Worm (Caenorhabditis elegans) whole organism, L4 larva: Measurements from ENCODE around the gene metl-9.

Source experiments
- D1046.2 ChIP-seq: fragments of 200-800 bp; sonication (Bioruptor generic); IDR thresholded peaks from 2 replicates; pipeline ENCODE4 v1.3.6; 2022; ENCODE audit warnings: missing genetic modification characterization, missing compliant biosample characterization
- F37D6.2 ChIP-seq: sonication (generic microtip); optimal IDR thresholded peaks from 2 replicates; lab custom pipeline; 2016; ENCODE audit warnings: mild to moderate bottlenecking, missing genetic modification characterization, missing compliant biosample characterization
- R02D3.7 ChIP-seq: fragments of 150-350 bp; sonication (generic microtip); optimal IDR thresholded peaks from 3 replicates; lab custom pipeline; 2014; ENCODE audit warnings: missing biosample characterization, missing genetic modification characterization
- T20F7.1 ChIP-seq: fragments of 200-800 bp; sonication (Bioruptor generic); optimal IDR thresholded peaks from 2 replicates; lab custom pipeline; 2018; ENCODE audit warnings: mild to moderate bottlenecking, missing genetic modification characterization, missing compliant biosample characterization
- Y48G9A.11 ChIP-seq: fragments of 200-800 bp; sonication (Bioruptor generic); IDR thresholded peaks from 2 replicates; pipeline ENCODE4 v1.3.6; 2022; ENCODE audit warnings: missing genetic modification reagents, missing genetic modification characterization, missing compliant biosample characterization
- Y75B8A.6 ChIP-seq: fragments of 200-800 bp; sonication (Bioruptor generic); IDR thresholded peaks from 2 replicates; pipeline ENCODE4 v1.3.6; 2022; ENCODE audit warnings: missing genetic modification reagents, missing genetic modification characterization, missing compliant biosample characterization
- ZK337.2 ChIP-seq: fragments of 200-800 bp; sonication (Bioruptor generic); IDR thresholded peaks from 2 replicates; pipeline ENCODE4 v1.3.6; 2022; ENCODE audit warnings: missing genetic modification reagents, missing genetic modification characterization, missing compliant biosample characterization
- aha-1 ChIP-seq: fragments of 150-350 bp; peaks from one replicate; lab custom pipeline; 2014; ENCODE audit warnings: missing biosample characterization, missing genetic modification characterization
- arid-1 ChIP-seq: fragments of 200-800 bp; sonication (Bioruptor generic); conservative IDR thresholded peaks from 2 replicates; pipeline ENCODE4 v1.3.6; 2022; ENCODE audit warnings: missing genetic modification reagents, missing genetic modification characterization, missing compliant biosample characterization
- attf-4 ChIP-seq: sonication (generic microtip); optimal IDR thresholded peaks from 3 replicates; lab custom pipeline; 2017; ENCODE audit warnings: missing biosample characterization, missing genetic modification characterization
- ceh-20 ChIP-seq: fragments of 200-800 bp; sonication (Bioruptor generic); IDR thresholded peaks from 2 replicates; pipeline ENCODE4 v1.3.6; 2022; ENCODE audit warnings: missing genetic modification reagents, missing genetic modification characterization, missing compliant biosample characterization
- ceh-28 ChIP-seq: fragments of 150-350 bp; optimal IDR thresholded peaks from 2 replicates; lab custom pipeline; 2014; ENCODE audit warnings: missing biosample characterization, missing genetic modification reagents, missing genetic modification characterization
- ceh-44 ChIP-seq: fragments of 200-800 bp; sonication (Bioruptor generic); IDR thresholded peaks from 2 replicates; pipeline ENCODE4 v1.3.6; 2022; ENCODE audit warnings: missing genetic modification reagents, missing genetic modification characterization, missing compliant biosample characterization
- ceh-82 ChIP-seq: sonication (generic microtip); optimal IDR thresholded peaks from 2 replicates; lab custom pipeline; 2017; ENCODE audit warnings: missing biosample characterization, missing genetic modification characterization
- ctbp-1 ChIP-seq: fragments of 200-800 bp; sonication (Bioruptor generic); IDR thresholded peaks from 2 replicates; pipeline ENCODE4 v1.3.6; 2022; ENCODE audit warnings: missing genetic modification reagents, missing genetic modification characterization, missing compliant biosample characterization
- dmd-9 ChIP-seq: fragments of 200-800 bp; sonication (Bioruptor generic); IDR thresholded peaks from 2 replicates; pipeline ENCODE4 v1.3.6; 2022; ENCODE audit warnings: missing genetic modification reagents, missing genetic modification characterization, missing compliant biosample characterization
- dpl-1 ChIP-seq: fragments of 150-350 bp; optimal IDR thresholded peaks from 2 replicates; lab custom pipeline; 2014; ENCODE audit warnings: missing biosample characterization, missing genetic modification reagents, missing genetic modification characterization
- dve-1 ChIP-seq: sonication (generic microtip); optimal IDR thresholded peaks from 2 replicates; lab custom pipeline; 2017; ENCODE audit warnings: antibody characterized with exemption, mild to moderate bottlenecking, missing genetic modification characterization, missing compliant biosample characterization; ENCODE audit not compliant: insufficient read depth
- egl-43 ChIP-seq: fragments of 200-800 bp; sonication (Bioruptor generic); IDR thresholded peaks from 2 replicates; pipeline ENCODE4 v1.3.6; 2022; ENCODE audit warnings: missing genetic modification reagents, missing genetic modification characterization, missing compliant biosample characterization
- hif-1 ChIP-seq, 2 experiments: sonication (generic microtip); optimal IDR thresholded peaks; 2 replicates each; lab custom pipeline; 2016 to 2017; ENCODE audit warnings: missing compliant biosample characterization in 2 of 2, missing genetic modification characterization in 2 of 2, missing genetic modification reagents in 2 of 2, missing genotype in 2 of 2, mild to moderate bottlenecking in 1 of 2
- hmg-1.1 ChIP-seq: fragments of 200-800 bp; sonication (Bioruptor generic); IDR thresholded peaks from 2 replicates; pipeline ENCODE4 v1.3.6; 2022; ENCODE audit warnings: missing genetic modification reagents, missing genetic modification characterization, missing compliant biosample characterization
- lsy-2 ChIP-seq, 2 experiments: fragments of 150-350 bp in 1 of 2; sonication (generic microtip) in 1 of 2; optimal IDR thresholded peaks; 2 replicates each; lab custom pipeline; 2014 to 2017; ENCODE audit warnings: missing biosample characterization in 2 of 2, missing genetic modification characterization in 2 of 2
- mep-1 ChIP-seq: fragments of 150-350 bp; sonication (generic microtip); optimal IDR thresholded peaks from 3 replicates; lab custom pipeline; 2014; ENCODE audit warnings: missing biosample characterization, missing genetic modification characterization
- nhr-10 ChIP-seq: fragments of 150-350 bp; optimal IDR thresholded peaks from 2 replicates; lab custom pipeline; 2014; ENCODE audit warnings: missing biosample characterization, missing genetic modification characterization
- nhr-11 ChIP-seq: fragments of 150-350 bp; optimal IDR thresholded peaks from 2 replicates; lab custom pipeline; 2014; ENCODE audit warnings: missing biosample characterization, missing genetic modification characterization
- nhr-25 ChIP-seq: sonication (generic microtip); optimal IDR thresholded peaks from 2 replicates; lab custom pipeline; 2017; ENCODE audit warnings: missing genetic modification characterization, mild to moderate bottlenecking, missing compliant biosample characterization, antibody characterized with exemption, moderate library complexity, borderline replicate concordance; ENCODE audit not compliant: insufficient read depth
- nhr-28 ChIP-seq: fragments of 150-350 bp; optimal IDR thresholded peaks from 2 replicates; lab custom pipeline; 2014; ENCODE audit warnings: missing biosample characterization, missing genetic modification characterization
- nhr-41 ChIP-seq: fragments of 200-800 bp; sonication (Bioruptor generic); IDR thresholded peaks from 2 replicates; pipeline ENCODE4 v1.3.6; 2022; ENCODE audit warnings: missing genetic modification reagents, missing genetic modification characterization, missing compliant biosample characterization
- nhr-76 ChIP-seq: fragments of 150-350 bp; optimal IDR thresholded peaks from 2 replicates; lab custom pipeline; 2014; ENCODE audit warnings: missing biosample characterization, missing genetic modification characterization
- pha-4 ChIP-seq, 2 experiments: fragments of 150-350 bp in 1 of 2; fragments of 200-800 bp in 1 of 2; sonication (Bioruptor generic) in 1 of 2; IDR thresholded peaks in 1 of 2; optimal IDR thresholded peaks in 1 of 2; 2 replicates each; pipeline versions ENCODE4 v1.3.6 to Lab custom; 2014 to 2022; ENCODE audit warnings: missing genetic modification characterization in 2 of 2, missing genetic modification reagents in 2 of 2, missing biosample characterization in 1 of 2, missing compliant biosample characterization in 1 of 2
- pqm-1 ChIP-seq: sonication (generic microtip); optimal IDR thresholded peaks from 2 replicates; lab custom pipeline; 2017; ENCODE audit warnings: missing biosample characterization, missing genetic modification characterization
- sdz-12 ChIP-seq: fragments of 200-800 bp; sonication (Bioruptor generic); optimal IDR thresholded peaks from 2 replicates; lab custom pipeline; 2018; ENCODE audit warnings: mild to moderate bottlenecking, missing genetic modification characterization, missing compliant biosample characterization
- set-16 ChIP-seq: fragments of 200-800 bp; sonication (Bioruptor generic); IDR thresholded peaks from 2 replicates; pipeline ENCODE4 v1.3.6; 2022; ENCODE audit warnings: missing genetic modification reagents, missing genetic modification characterization, missing compliant biosample characterization
- snpc-1.2 ChIP-seq: fragments of 200-800 bp; sonication (Bioruptor generic); IDR thresholded peaks from 2 replicates; pipeline ENCODE4 v1.3.6; 2022; ENCODE audit warnings: missing genetic modification reagents, missing genetic modification characterization, missing compliant biosample characterization
- snpc-4 ChIP-seq: fragments of 150-350 bp; optimal IDR thresholded peaks from 2 replicates; lab custom pipeline; 2014; ENCODE audit warnings: missing biosample characterization, missing genetic modification characterization
- spr-3 ChIP-seq: fragments of 200-800 bp; sonication (Bioruptor generic); optimal IDR thresholded peaks from 2 replicates; lab custom pipeline; 2018; ENCODE audit warnings: mild to moderate bottlenecking, missing genetic modification characterization, missing compliant biosample characterization
- tag-97 ChIP-seq: fragments of 200-800 bp; sonication (Bioruptor generic); IDR thresholded peaks from 2 replicates; pipeline ENCODE4 v1.3.6; 2022; ENCODE audit warnings: missing genetic modification characterization, missing compliant biosample characterization
- tra-1 ChIP-seq: fragments of 200-800 bp; sonication (Bioruptor generic); IDR thresholded peaks from 2 replicates; pipeline ENCODE4 v1.3.6; 2022; ENCODE audit warnings: missing genetic modification reagents, missing genetic modification characterization, missing compliant biosample characterization
- unc-62 ChIP-seq, 3 experiments: fragments of 150-350 bp in 1 of 3; sonication (generic microtip); optimal IDR thresholded peaks in 2 of 3; peaks in 1 of 3; 1 replicate in 1 of 3; 2 replicates in 2 of 3; lab custom pipeline; 2014 to 2017; ENCODE audit warnings: missing biosample characterization in 3 of 3, missing genetic modification characterization in 3 of 3, missing genetic modification reagents in 3 of 3, missing genotype in 1 of 3
- zfp-2 ChIP-seq: sonication (generic microtip); optimal IDR thresholded peaks from 2 replicates; lab custom pipeline; 2016; ENCODE audit warnings: mild to moderate bottlenecking, missing genetic modification characterization, missing compliant biosample characterization
- ztf-11 ChIP-seq: fragments of 150-350 bp; optimal IDR thresholded peaks from 2 replicates; lab custom pipeline; 2014; ENCODE audit warnings: missing biosample characterization, missing genetic modification characterization
- ztf-7 ChIP-seq: fragments of 150-350 bp; optimal IDR thresholded peaks from 2 replicates; lab custom pipeline; 2014; ENCODE audit warnings: missing biosample characterization, missing genetic modification characterization

Gene metl-9

DNA sequence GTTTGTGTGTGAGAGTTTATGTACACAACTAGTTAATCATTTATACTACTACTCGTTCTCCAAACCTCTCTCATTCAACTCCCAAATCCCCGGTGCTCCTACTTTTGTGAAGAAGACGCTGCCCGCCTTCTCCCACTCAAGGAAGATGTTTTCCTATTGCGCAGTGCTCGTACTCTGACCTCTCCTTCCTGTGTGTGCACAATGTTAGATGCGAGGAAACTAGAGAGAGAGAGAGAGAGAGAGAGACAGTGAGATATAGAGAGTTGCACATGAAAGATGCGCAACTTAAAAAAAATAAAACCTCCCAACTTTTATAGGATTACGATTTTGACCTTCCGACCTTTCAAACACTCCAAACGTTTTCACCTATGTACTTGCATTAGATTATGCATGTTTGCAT lies 31.6 kb upstream of the metl-9 start (continued):
- TF ChIP-seq ceh-28 (tag; lab: Kevin White, UChicago): no peak
- TF ChIP-seq F37D6.2: no peak
- TF ChIP-seq pha-4 (GFP tag; IDR thresholded peaks at IDR 0.05; lab: Robert Waterston, UW): no peak
- TF ChIP-seq pha-4 (tag; optimal IDR thresholded peaks at IDR 0.05; lab: Kevin White, UChicago): peak; percentile 30
- peak; percentile 42 for TF ChIP-seq mep-1 (tag; lab: Kevin White, UChicago)
- TF ChIP-seq nhr-41 (GFP tag; lab: Robert Waterston, UW): no peak
- TF ChIP-seq dpl-1 (GFP tag; lab: Kevin White, UChicago): no peak
- no peak for TF ChIP-seq nhr-76 (tag; lab: Kevin White, UChicago)
- TF ChIP-seq ztf-11 (tag; lab: Kevin White, UChicago): no peak
- no peak for TF ChIP-seq attf-4 (tag; lab: Kevin White, UChicago)

DNA sequence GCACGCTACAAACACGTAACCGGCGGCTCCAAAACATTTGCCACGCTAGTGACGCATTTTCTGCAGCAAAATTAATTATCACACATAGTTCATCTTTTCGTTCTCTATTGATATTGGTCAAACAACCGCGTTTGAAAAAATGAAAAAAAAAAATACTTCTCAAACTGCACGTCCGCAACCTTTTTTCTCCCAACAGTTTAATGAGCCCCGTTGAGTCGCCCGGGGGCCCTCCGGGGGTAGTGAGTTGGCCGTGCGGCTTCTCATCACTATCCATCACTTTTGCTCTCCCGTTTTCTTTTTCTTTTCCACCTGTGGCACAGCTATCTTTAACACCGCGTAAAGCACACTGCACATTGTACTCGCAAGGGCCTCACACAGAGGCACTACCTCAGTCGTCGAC lies 30.5 kb upstream of the metl-9 start:
- TF ChIP-seq aha-1 (tag; lab: Kevin White, UChicago) (peak; percentile 93), arid-1 (GFP tag; lab: Robert Waterston, UW) (no peak), nhr-11 (peak; percentile 42), T20F7.1 (GFP tag; lab: Kevin White, UChicago) (no peak), D1046.2 (GFP tag; lab: Robert Waterston, UW) (no peak), ZK337.2 (GFP tag; lab: Robert Waterston, UW) (no peak), hmg-1.1 (GFP tag; lab: Robert Waterston, UW) (0 out of 2 replicates have a peak, but pooled peaks have one; percentile 26), ceh-20 (peak; percentile 19; the same call in 1 of the 2 replicates), hif-1 (tag; optimal IDR thresholded peaks at IDR 0.05; lab: Kevin White, UChicago) (peak; percentile 19 to 97), lsy-2 (tag; optimal IDR thresholded peaks at IDR 0.05; lab: Kevin White, UChicago) (peak in 1 of 2 experiments; percentile 2), R02D3.7 (tag; lab: Kevin White, UChicago) (no peak)

DNA sequence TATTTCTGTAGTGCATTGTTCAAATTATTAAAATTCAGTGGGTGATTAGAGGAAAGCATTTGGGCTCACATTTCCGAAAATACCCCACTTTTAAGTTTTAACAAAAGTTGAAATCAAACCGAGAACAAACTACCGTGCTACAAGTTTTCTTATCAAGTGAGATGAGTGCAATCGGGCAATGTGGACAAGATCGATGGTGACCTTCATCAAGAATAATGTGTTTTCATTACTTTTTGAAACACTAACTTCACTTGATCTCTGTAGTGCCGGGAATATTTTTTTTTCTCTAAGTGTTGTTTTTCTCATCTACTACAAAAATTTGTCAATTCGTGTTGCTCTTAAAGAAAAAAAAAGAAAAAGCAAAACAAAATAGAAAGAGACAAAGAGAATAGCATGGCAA lies 29.9 kb upstream of the metl-9 start:
- TF ChIP-seq nhr-28 (tag; lab: Kevin White, UChicago) (peak; percentile 83), dve-1 (peak; percentile 0), pqm-1 (peak; percentile 29), unc-62 (GFP tag; optimal IDR thresholded peaks at IDR 0.05 in 1 of 2; lab: Kevin White, UChicago) (peak in 1 of 2 experiments; percentile 87), unc-62 (tag; optimal IDR thresholded peaks at IDR 0.05; lab: Kevin White, UChicago) (no peak), ceh-44 (GFP tag; lab: Robert Waterston, UW) (no peak), aha-1 (tag; lab: Kevin White, UChicago) (no peak)

DNA sequence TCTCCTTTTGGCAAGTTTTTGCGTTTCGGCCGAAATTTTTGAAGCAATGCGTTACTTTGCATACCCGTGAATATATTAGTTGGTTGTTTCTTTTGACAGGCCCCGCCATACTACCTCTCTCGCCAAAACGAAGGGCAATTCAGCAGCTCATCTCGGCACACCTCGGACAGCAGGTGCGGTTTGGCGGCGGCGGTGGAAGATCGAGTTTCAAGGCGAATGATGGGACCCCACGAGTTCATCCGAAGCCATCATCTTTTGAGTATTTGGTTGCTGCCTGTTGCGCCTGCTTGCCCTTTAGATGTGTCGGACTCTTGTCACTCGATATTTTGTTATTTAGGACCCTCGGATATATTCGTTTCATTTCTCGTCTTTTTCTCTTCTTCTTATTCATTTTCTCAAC lies 29.4 kb upstream of the metl-9 start:
- TF ChIP-seq lsy-2 (tag; optimal IDR thresholded peaks at IDR 0.05; lab: Kevin White, UChicago): no peak
- no peak for TF ChIP-seq Y75B8A.6 (GFP tag; lab: Robert Waterston, UW)
- TF ChIP-seq nhr-11: no peak
- TF ChIP-seq tra-1 (GFP tag; lab: Robert Waterston, UW): peak; percentile 19; the same call in 1 of the 2 replicates
- TF ChIP-seq spr-3 (GFP tag; lab: Kevin White, UChicago): no peak
- TF ChIP-seq nhr-25 (tag; lab: Kevin White, UChicago): no peak
- TF ChIP-seq Y48G9A.11 (GFP tag; lab: Robert Waterston, UW): no peak
- TF ChIP-seq sdz-12 (GFP tag; lab: Kevin White, UChicago): no peak
- peak; percentile 61; the same call in 1 of the 2 replicates for TF ChIP-seq egl-43 (GFP tag; lab: Robert Waterston, UW)
- TF ChIP-seq attf-4 (tag; lab: Kevin White, UChicago): no peak
- TF ChIP-seq dmd-9: no peak
- TF ChIP-seq pha-4 (GFP tag; IDR thresholded peaks at IDR 0.05; lab: Robert Waterston, UW): no peak
- no peak for TF ChIP-seq pha-4 (tag; optimal IDR thresholded peaks at IDR 0.05; lab: Kevin White, UChicago)
- TF ChIP-seq ztf-7 (tag; lab: Kevin White, UChicago): no peak
- no peak for TF ChIP-seq tag-97 (GFP tag; lab: Robert Waterston, UW)
- TF ChIP-seq set-16 (GFP tag; lab: Robert Waterston, UW): peak; percentile 70
- no peak for TF ChIP-seq ceh-82
- TF ChIP-seq hif-1 (tag; optimal IDR thresholded peaks at IDR 0.05; lab: Kevin White, UChicago): peak in 1 of 2 experiments; percentile 5
- TF ChIP-seq snpc-1.2: no peak
- no peak for TF ChIP-seq nhr-10 (tag; lab: Kevin White, UChicago)
- TF ChIP-seq ctbp-1: 0 out of 2 replicates have a peak, but pooled peaks have one; percentile 11
- no peak for TF ChIP-seq ceh-20
- TF ChIP-seq zfp-2 (tag; lab: Kevin White, UChicago): no peak
- no peak for TF ChIP-seq snpc-4 (tag; lab: Kevin White, UChicago)
